Fruit fly (Drosophila melanogaster) whole organism, embryonic: Measurements from ENCODE around the gene CG13386.

Source experiments
- Atf6 ChIP-seq: fragments of 200-800 bp; sonication (Bioruptor generic); IDR thresholded peaks from 2 replicates; pipeline ENCODE4 v1.3.6; 2022; ENCODE audit warnings: missing biosample characterization, missing genetic modification characterization
- CG1024 ChIP-seq: fragments of 200-800 bp; sonication (Bioruptor generic); IDR thresholded peaks from 2 replicates; pipeline ENCODE4 v1.3.6; 2022; ENCODE audit warnings: missing biosample characterization, missing genetic modification characterization
- CG10267 ChIP-seq: fragments of 200-800 bp; sonication (Bioruptor generic); optimal IDR thresholded peaks from 2 replicates; lab custom pipeline; 2018; ENCODE audit warnings: missing biosample characterization, mild to moderate bottlenecking, missing genetic modification characterization, moderate library complexity
- CG10321 ChIP-seq: fragments of 200-800 bp; sonication (Bioruptor generic); IDR thresholded peaks from 2 replicates; pipeline ENCODE4 v1.3.6; 2022; ENCODE audit warnings: missing biosample characterization, missing genetic modification characterization
- CG11560 ChIP-seq: fragments of 200-800 bp; sonication (Bioruptor generic); IDR thresholded peaks from 3 replicates; pipeline ENCODE4 v1.3.6; 2022; ENCODE audit warnings: missing biosample characterization, missing genetic modification characterization
- CG12744 ChIP-seq: fragments of 200-800 bp; sonication (Bioruptor generic); optimal IDR thresholded peaks from 2 replicates; lab custom pipeline; 2016; ENCODE audit warnings: missing biosample characterization, missing genetic modification characterization
- CG12769 ChIP-seq: fragments of 200-800 bp; sonication (Bioruptor generic); optimal IDR thresholded peaks from 2 replicates; lab custom pipeline; 2019; ENCODE audit warnings: missing biosample characterization, mild to moderate bottlenecking, missing genetic modification characterization, moderate library complexity
- CG13287 ChIP-seq: fragments of 200-800 bp; sonication (Bioruptor generic); IDR thresholded peaks from 2 replicates; pipeline ENCODE4 v1.3.6; 2022; ENCODE audit warnings: missing biosample characterization, missing genetic modification characterization; ENCODE audit not compliant: partially characterized antibody
- CG16815 ChIP-seq: fragments of 200-800 bp; sonication (Bioruptor generic); optimal IDR thresholded peaks from 3 replicates; lab custom pipeline; 2017; ENCODE audit warnings: missing biosample characterization, mild to moderate bottlenecking, missing genetic modification characterization
- CG17361 ChIP-seq: fragments of 200-800 bp; sonication (Bioruptor generic); IDR thresholded peaks from 3 replicates; pipeline ENCODE4 v1.3.6; 2022; ENCODE audit warnings: missing biosample characterization, missing genetic modification characterization
- CG1792 ChIP-seq: fragments of 200-800 bp; sonication (Bioruptor generic); optimal IDR thresholded peaks from 2 replicates; lab custom pipeline; 2016; ENCODE audit warnings: missing biosample characterization, missing genetic modification characterization
- CG2116 ChIP-seq: fragments of 200-800 bp; sonication (Bioruptor generic); optimal IDR thresholded peaks from 3 replicates; lab custom pipeline; 2018; ENCODE audit warnings: missing biosample characterization, mild to moderate bottlenecking, missing genetic modification characterization
- CG2120 ChIP-seq: fragments of 200-800 bp; sonication (Bioruptor generic); optimal IDR thresholded peaks from 3 replicates; lab custom pipeline; 2016; ENCODE audit warnings: missing biosample characterization, missing genetic modification characterization
- CG2889 ChIP-seq: fragments of 200-800 bp; sonication (Bioruptor generic); IDR thresholded peaks from 3 replicates; pipeline ENCODE4 v1.3.6; 2022; ENCODE audit warnings: missing biosample characterization, missing genetic modification characterization
- CG32767 ChIP-seq: fragments of 200-800 bp; sonication (Bioruptor generic); IDR thresholded peaks from 2 replicates; pipeline ENCODE4 v1.3.6; 2022; ENCODE audit warnings: missing biosample characterization, missing genetic modification characterization
- CG33557 ChIP-seq: fragments of 200-800 bp; sonication (Bioruptor generic); optimal IDR thresholded peaks from 2 replicates; lab custom pipeline; 2019; ENCODE audit warnings: missing biosample characterization, mild to moderate bottlenecking, missing genetic modification characterization, moderate library complexity
- CG42726 ChIP-seq: fragments of 200-800 bp; sonication (Bioruptor generic); IDR thresholded peaks from 2 replicates; pipeline ENCODE4 v1.3.6; 2022; ENCODE audit warnings: missing biosample characterization, missing genetic modification characterization; ENCODE audit not compliant: partially characterized antibody
- CG7357 ChIP-seq: fragments of 200-800 bp; sonication (Bioruptor generic); IDR thresholded peaks from 3 replicates; pipeline ENCODE4 v1.3.6; 2022; ENCODE audit warnings: missing biosample characterization, missing genetic modification characterization
- CG7839 ChIP-seq: fragments of 200-800 bp; sonication (Bioruptor generic); optimal IDR thresholded peaks from 3 replicates; lab custom pipeline; 2018; ENCODE audit warnings: missing biosample characterization, mild to moderate bottlenecking, missing genetic modification characterization, moderate library complexity
- CG7928 ChIP-seq: fragments of 200-800 bp; sonication (Bioruptor generic); optimal IDR thresholded peaks from 2 replicates; lab custom pipeline; 2017; ENCODE audit warnings: missing biosample characterization, mild to moderate bottlenecking, missing genetic modification characterization
- CG8089 ChIP-seq: fragments of 200-800 bp; sonication (Bioruptor generic); optimal IDR thresholded peaks from 3 replicates; lab custom pipeline; 2016; ENCODE audit warnings: missing biosample characterization, missing genetic modification characterization
- CG9817 ChIP-seq: fragments of 200-800 bp; sonication (Bioruptor generic); optimal IDR thresholded peaks from 2 replicates; lab custom pipeline; 2018; ENCODE audit warnings: missing biosample characterization, mild to moderate bottlenecking, missing genetic modification characterization, moderate library complexity
- CTCF ChIP-seq: fragments of 200-800 bp; sonication (Bioruptor generic); optimal IDR thresholded peaks from 2 replicates; lab custom pipeline; 2017; ENCODE audit warnings: missing biosample characterization, mild to moderate bottlenecking, missing genetic modification characterization, moderate library complexity
- D ChIP-seq, 2 experiments: fragments of 200-800 bp in 1 of 2; fragments of >200 bp in 1 of 2; sonication (Bioruptor generic) in 1 of 2; optimal IDR thresholded peaks; 2 replicates in 1 of 2; 3 replicates in 1 of 2; lab custom pipeline; 2017; ENCODE audit warnings: mild to moderate bottlenecking in 1 of 2, missing biosample characterization in 1 of 2, missing genetic modification characterization in 1 of 2, missing genetic modification reagents in 1 of 2
- Dad ChIP-seq: fragments of 200-800 bp; sonication (Bioruptor generic); optimal IDR thresholded peaks from 3 replicates; lab custom pipeline; 2016; ENCODE audit warnings: missing biosample characterization, missing genetic modification characterization
- ERR ChIP-seq: fragments of 200-800 bp; sonication (Bioruptor generic); optimal IDR thresholded peaks from 2 replicates; lab custom pipeline; 2016; ENCODE audit warnings: missing biosample characterization, missing genetic modification characterization
- GATAe ChIP-seq: fragments of 200-800 bp; sonication (Bioruptor generic); conservative IDR thresholded peaks from 2 replicates; pipeline ENCODE4 v1.3.6; 2022; ENCODE audit warnings: missing biosample characterization, missing genetic modification characterization
- Gug ChIP-seq: fragments of 200-800 bp; sonication (Bioruptor generic); IDR thresholded peaks from 4 replicates; pipeline ENCODE4 v1.3.6; 2022; ENCODE audit warnings: missing biosample characterization, missing genetic modification characterization
- HLH4C ChIP-seq: fragments of 200-800 bp; sonication (Bioruptor generic); IDR thresholded peaks from 3 replicates; pipeline ENCODE4 v1.3.6; 2022; ENCODE audit warnings: missing biosample characterization, missing genetic modification characterization; ENCODE audit not compliant: partially characterized antibody
- Kr ChIP-seq: fragments of 200-800 bp; sonication (Bioruptor generic); optimal IDR thresholded peaks from 2 replicates; lab custom pipeline; 2017; ENCODE audit warnings: missing biosample characterization, mild to moderate bottlenecking, missing genetic modification characterization
- NC2α ChIP-seq: fragments of 200-800 bp; sonication (Bioruptor generic); optimal IDR thresholded peaks from 2 replicates; lab custom pipeline; 2016; ENCODE audit warnings: missing biosample characterization, missing genetic modification characterization
- NFAT ChIP-seq: fragments of 200-800 bp; sonication (Bioruptor generic); IDR thresholded peaks from 2 replicates; pipeline ENCODE4 v1.3.6; 2022; ENCODE audit warnings: missing biosample characterization, missing genetic modification characterization
- Nf-YC ChIP-seq: fragments of 200-800 bp; optimal IDR thresholded peaks from 3 replicates; lab custom pipeline; 2019; ENCODE audit warnings: missing biosample characterization, mild to moderate bottlenecking, missing genetic modification characterization, moderate library complexity
- NfI ChIP-seq: fragments of 200-800 bp; sonication (Bioruptor generic); optimal IDR thresholded peaks from 3 replicates; lab custom pipeline; 2018; ENCODE audit warnings: missing biosample characterization, mild to moderate bottlenecking, missing genetic modification characterization, moderate library complexity
- Optix ChIP-seq: fragments of 200-800 bp; sonication (Bioruptor generic); IDR thresholded peaks from 3 replicates; pipeline ENCODE4 v1.3.6; 2022; ENCODE audit warnings: missing biosample characterization, missing genetic modification characterization
- Pdp1 ChIP-seq, 2 experiments: fragments of 200-800 bp; sonication (Bioruptor generic); optimal IDR thresholded peaks; 3 replicates each; lab custom pipeline; 2016; ENCODE audit warnings: missing biosample characterization in 2 of 2, missing genetic modification characterization in 2 of 2, mild to moderate bottlenecking in 1 of 2, moderate library complexity in 1 of 2
- Ptx1 ChIP-seq: fragments of 200-800 bp; sonication (Bioruptor generic); IDR thresholded peaks from 2 replicates; pipeline ENCODE4 v1.3.6; 2022; ENCODE audit warnings: missing biosample characterization, missing genetic modification characterization
- ac ChIP-seq: fragments of 200-800 bp; sonication (Bioruptor generic); optimal IDR thresholded peaks from 3 replicates; lab custom pipeline; 2017; ENCODE audit warnings: missing biosample characterization, mild to moderate bottlenecking, missing genetic modification characterization
- ash1 ChIP-seq: fragments of 200-800 bp; sonication (Bioruptor generic); optimal IDR thresholded peaks from 2 replicates; lab custom pipeline; 2018; ENCODE audit warnings: missing biosample characterization, mild to moderate bottlenecking, missing genetic modification characterization
- btn ChIP-seq: fragments of 200-800 bp; sonication (Bioruptor generic); optimal IDR thresholded peaks from 2 replicates; lab custom pipeline; 2016; ENCODE audit warnings: missing biosample characterization, missing genetic modification characterization
- caup ChIP-seq: fragments of 200-800 bp; sonication (Bioruptor generic); optimal IDR thresholded peaks from 3 replicates; lab custom pipeline; 2017; ENCODE audit warnings: missing biosample characterization, mild to moderate bottlenecking, missing genetic modification characterization, moderate library complexity; ENCODE audit not compliant: severe bottlenecking
- ftz-f1 ChIP-seq: fragments of 200-800 bp; sonication (Bioruptor generic); optimal IDR thresholded peaks from 2 replicates; lab custom pipeline; 2016; ENCODE audit warnings: missing biosample characterization, missing genetic modification characterization
- lbe ChIP-seq: fragments of 200-800 bp; sonication (Bioruptor generic); optimal IDR thresholded peaks from 2 replicates; lab custom pipeline; 2016; ENCODE audit warnings: missing biosample characterization, mild to moderate bottlenecking, missing genetic modification characterization
- pum ChIP-seq: fragments of 200-800 bp; sonication (Bioruptor generic); optimal IDR thresholded peaks from 2 replicates; lab custom pipeline; 2016; ENCODE audit warnings: missing biosample characterization, missing genetic modification characterization
- sna ChIP-seq: fragments of 200-800 bp; sonication (Bioruptor generic); IDR thresholded peaks from 2 replicates; pipeline ENCODE4 v1.3.6; 2022; ENCODE audit warnings: missing biosample characterization, missing genetic modification characterization; ENCODE audit not compliant: partially characterized antibody
- tap ChIP-seq: fragments of 200-800 bp; optimal IDR thresholded peaks from 3 replicates; lab custom pipeline; 2019; ENCODE audit warnings: missing biosample characterization, mild to moderate bottlenecking, missing genetic modification characterization, moderate library complexity
- twi ChIP-seq: fragments of 200-800 bp; optimal IDR thresholded peaks from 2 replicates; lab custom pipeline; 2019; ENCODE audit warnings: missing biosample characterization, mild to moderate bottlenecking, missing genetic modification characterization, moderate library complexity
- yki ChIP-seq: fragments of >200 bp; optimal IDR thresholded peaks from 3 replicates; lab custom pipeline; 2018
- zen ChIP-seq: fragments of 200-800 bp; sonication (Bioruptor generic); optimal IDR thresholded peaks from 3 replicates; lab custom pipeline; 2018; ENCODE audit warnings: missing biosample characterization, mild to moderate bottlenecking, missing genetic modification characterization, moderate library complexity

CG13386 gene

DNA sequence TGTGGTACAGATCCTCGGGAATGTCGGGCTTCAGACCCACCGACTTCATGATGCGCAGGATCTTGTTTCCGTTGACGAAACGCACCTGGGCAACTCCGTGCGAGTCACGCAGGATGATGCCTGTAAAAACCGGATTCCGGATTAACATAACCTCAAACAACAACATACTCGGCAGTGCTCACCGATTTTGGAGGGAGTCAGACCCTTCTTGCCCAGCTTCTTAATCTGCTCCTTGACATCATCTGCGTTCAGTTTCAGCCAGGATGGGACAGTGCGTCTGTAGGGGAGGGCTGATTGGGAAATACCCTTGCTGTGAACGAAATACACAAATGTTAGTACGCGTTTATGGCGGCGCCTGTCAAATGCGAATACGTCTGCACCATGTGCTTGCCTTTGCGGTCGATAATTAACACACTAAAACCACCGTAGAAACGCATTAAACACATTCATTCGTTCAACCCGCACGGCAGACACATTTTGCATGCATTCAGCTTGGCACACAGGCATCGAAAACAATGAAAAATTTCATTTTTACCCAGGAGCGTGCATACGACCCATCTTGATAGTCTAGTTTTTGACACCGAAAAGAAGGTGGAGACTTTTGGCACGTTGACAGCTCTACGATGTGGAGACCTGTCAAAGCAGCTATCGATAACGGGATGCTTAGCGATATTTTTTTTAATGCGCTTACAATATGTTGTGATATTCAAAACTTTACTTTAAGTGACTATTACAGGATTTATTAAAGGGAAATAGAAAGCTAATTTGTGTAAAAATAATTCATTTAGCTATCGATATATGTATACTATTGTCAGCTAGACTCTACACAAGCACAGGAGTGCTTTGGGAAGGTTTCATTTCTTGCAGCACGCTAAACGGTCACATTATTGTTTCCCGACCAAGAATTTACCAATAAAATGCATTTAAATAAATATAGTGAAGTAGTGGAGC is 34.5 kb upstream of the CG13386 start, which contains the start of the genes RpS13 and CSN8 (continued):
- TF ChIP-seq CG10267 (tag; lab: Kevin White, UChicago) (peak; percentile 63), CG33557 (no peak), CG11560 (tag; lab: Robert Waterston, UW) (no peak), CG9817 (no peak), caup (GFP tag; lab: Kevin White, UChicago) (no peak), lbe (no peak), CG13287 (GFP tag; lab: Robert Waterston, UW) (peak; percentile 96), GATAe (no peak), Atf6 (peak; percentile 45; the same call in 1 of the 2 replicates), Kr (GFP tag; lab: Kevin White, UChicago) (no peak), CG8089 (no peak), CG2120 (GFP tag; lab: Kevin White, UChicago) (no peak), Ptx1 (GFP tag; lab: Robert Waterston, UW) (no peak), CG7839 (tag; lab: Kevin White, UChicago) (peak; percentile 10), CG17361 (GFP tag; lab: Robert Waterston, UW) (no peak), CG2116 (GFP tag; lab: Kevin White, UChicago) (peak; percentile 98), Pdp1 (GFP tag; optimal IDR thresholded peaks at IDR 0.05; lab: Kevin White, UChicago) (peak in 1 of 2 experiments; percentile 9), zen (tag; lab: Kevin White, UChicago) (peak; percentile 36), NC2α (GFP tag; lab: Kevin White, UChicago) (no peak), CG12744 (GFP tag; lab: Kevin White, UChicago) (no peak), tap (tag; lab: Kevin White, UChicago) (peak; percentile 11), CG42726 (peak; percentile 80), Nf-YC (peak; percentile 60), Optix (GFP tag; lab: Robert Waterston, UW) (no peak), CG10321 (no peak), CG32767 (GFP tag; lab: Robert Waterston, UW) (0 out of 2 replicates have a peak, but pooled peaks have one; percentile 17), NFAT (no peak), sna (GFP tag; lab: Robert Waterston, UW) (peak; percentile 95), CG1792 (GFP tag; lab: Kevin White, UChicago) (no peak), CG2889 (no peak), D (optimal IDR thresholded peaks at IDR 0.05; lab: Kevin White, UChicago) (no peak), D (GFP tag; optimal IDR thresholded peaks at IDR 0.05; lab: Kevin White, UChicago) (no peak), CG7357 (GFP tag; lab: Robert Waterston, UW) (0 out of 3 replicates have a peak, but pooled peaks have one; percentile 11), Gug (GFP tag; lab: Robert Waterston, UW) (no peak), ERR (GFP tag; lab: Kevin White, UChicago) (no peak), ftz-f1 (GFP tag; lab: Kevin White, UChicago) (no peak), btn (no peak), NfI (GFP tag; lab: Kevin White, UChicago) (no peak), Dad (GFP tag; lab: Kevin White, UChicago) (no peak), CG7928 (GFP tag; lab: Kevin White, UChicago) (no peak), pum (no peak), yki (lab: Kevin White, UChicago) (no peak), ash1 (GFP tag; lab: Kevin White, UChicago) (no peak), HLH4C (GFP tag; lab: Robert Waterston, UW) (peak; percentile 92), twi (peak; percentile 35), CG16815 (GFP tag; lab: Kevin White, UChicago) (no peak), CG12769 (no peak), CTCF (GFP tag; lab: Kevin White, UChicago) (peak; percentile 7), CG1024 (GFP tag; lab: Robert Waterston, UW) (no peak), ac (GFP tag; lab: Kevin White, UChicago) (no peak)
